5 worm cellular contexts compared by ENCODE assay signal in genomic region chrV:6355412-6355811, ce11.
TF ChIP-seq lines count a peak whose summit lies in the region.

No protein-coding gene starts in this region.

TF ChIP-seq in whole organism, L2 larva, 48 proteins besides CTCF, POLR2A, EP300 and RAD21:
- TF ChIP-seq F13H6.1 (tag; optimal IDR thresholded peaks at IDR 0.05; lab: Kevin White, UChicago) (peak; percentile 82), ztf-11 (tag; optimal IDR thresholded peaks at IDR 0.05; lab: Kevin White, UChicago) (no peak), nhr-21 (tag; optimal IDR thresholded peaks at IDR 0.05; lab: Kevin White, UChicago) (no peak)

TF ChIP-seq in whole organism, L3 larva, 47 proteins besides CTCF, POLR2A, EP300 and RAD21:
- TF ChIP-seq pha-4 (tag; optimal IDR thresholded peaks at IDR 0.05; lab: Kevin White, UChicago), result peak; percentile 7
- TF ChIP-seq fos-1 (tag; optimal IDR thresholded peaks at IDR 0.05; lab: Kevin White, UChicago), result no peak

TF ChIP-seq in whole organism, L4 larva, 104 proteins besides CTCF, POLR2A, EP300 and RAD21:
- TF ChIP-seq egl-43 (GFP tag; IDR thresholded peaks at IDR 0.05; lab: Robert Waterston, UW) (0 out of 2 replicates have a peak, but pooled peaks have one; percentile 9), D1046.2 (GFP tag; IDR thresholded peaks at IDR 0.05; lab: Robert Waterston, UW) (no peak), pha-4 (GFP tag; IDR thresholded peaks at IDR 0.05; lab: Robert Waterston, UW) (no peak), pha-4 (tag; optimal IDR thresholded peaks at IDR 0.05; lab: Kevin White, UChicago) (no peak), ama-1 (optimal IDR thresholded peaks at IDR 0.05; lab: Kevin White, UChicago) (no peak), snpc-1.2 (GFP tag; IDR thresholded peaks at IDR 0.05; lab: Robert Waterston, UW) (no peak), nhr-77 (tag; optimal IDR thresholded peaks at IDR 0.05; lab: Kevin White, UChicago) (no peak), aha-1 (tag; lab: Kevin White, UChicago) (peak; percentile 29), F26F4.8 (GFP tag; conservative IDR thresholded peaks at IDR 0.05; lab: Robert Waterston, UW) (no peak), nhr-11 (tag; optimal IDR thresholded peaks at IDR 0.05; lab: Kevin White, UChicago) (no peak), daf-12 (tag; optimal IDR thresholded peaks at IDR 0.05; lab: Kevin White, UChicago) (no peak), nhr-10 (tag; optimal IDR thresholded peaks at IDR 0.05; lab: Kevin White, UChicago) (no peak), tra-1 (GFP tag; IDR thresholded peaks at IDR 0.05; lab: Robert Waterston, UW) (no peak), snpc-4 (tag; optimal IDR thresholded peaks at IDR 0.05; lab: Kevin White, UChicago) (no peak), lin-1 (GFP tag; IDR thresholded peaks at IDR 0.05; lab: Robert Waterston, UW) (no peak), aly-2 (tag; optimal IDR thresholded peaks at IDR 0.05; lab: Kevin White, UChicago) (no peak), madf-5 (GFP tag; IDR thresholded peaks at IDR 0.05; lab: Robert Waterston, UW) (no peak), ces-1 (GFP tag; optimal IDR thresholded peaks at IDR 0.05; lab: Kevin White, UChicago) (no peak), skn-1 (tag; optimal IDR thresholded peaks at IDR 0.05; lab: Kevin White, UChicago) (no peak), set-16 (GFP tag; IDR thresholded peaks at IDR 0.05; lab: Robert Waterston, UW) (peak; percentile 62), mdl-1 (tag; optimal IDR thresholded peaks at IDR 0.05; lab: Kevin White, UChicago) (no peak), php-3 (GFP tag; IDR thresholded peaks at IDR 0.05; lab: Robert Waterston, UW) (no peak), hlh-11 (tag; optimal IDR thresholded peaks at IDR 0.05; lab: Kevin White, UChicago) (no peak), duxl-1 (tag; optimal IDR thresholded peaks at IDR 0.05; lab: Kevin White, UChicago; ENCODE audit: poor library complexity) (no peak), dmd-6 (GFP tag; IDR thresholded peaks at IDR 0.05; lab: Robert Waterston, UW) (0 out of 2 replicates have a peak, but pooled peaks have one; percentile 1), unc-62 (GFP tag; optimal IDR thresholded peaks at IDR 0.05 in 1 of 2; lab: Kevin White, UChicago) (no peak), unc-62 (tag; optimal IDR thresholded peaks at IDR 0.05; lab: Kevin White, UChicago) (no peak), F10B5.3 (tag; optimal IDR thresholded peaks at IDR 0.05; lab: Kevin White, UChicago) (no peak), lin-29 (GFP tag; IDR thresholded peaks at IDR 0.05; lab: Robert Waterston, UW) (no peak), tag-97 (GFP tag; IDR thresholded peaks at IDR 0.05; lab: Robert Waterston, UW) (no peak), dmd-8 (GFP tag; IDR thresholded peaks at IDR 0.05; lab: Robert Waterston, UW) (no peak)

TF ChIP-seq in whole organism, late embryonic, 69 proteins besides CTCF, POLR2A, EP300 and RAD21:
- no peak for TF ChIP-seq sox-2 (GFP tag; IDR thresholded peaks at IDR 0.05; lab: Robert Waterston, UW)
- peak; percentile 55 for TF ChIP-seq F13H6.1 (tag; optimal IDR thresholded peaks at IDR 0.05; lab: Kevin White, UChicago)
- no peak for TF ChIP-seq Y22D7AL.16 (tag; optimal IDR thresholded peaks at IDR 0.05; lab: Kevin White, UChicago)
- TF ChIP-seq fkh-10 (GFP tag; optimal IDR thresholded peaks at IDR 0.05; lab: Kevin White, UChicago), result no peak
- no peak for TF ChIP-seq sdc-2 (tag; optimal IDR thresholded peaks at IDR 0.05; lab: Kevin White, UChicago)

TF ChIP-seq in whole organism, young adult, 124 proteins besides CTCF, POLR2A, EP300 and RAD21:
- TF ChIP-seq zfh-2 (GFP tag; conservative IDR thresholded peaks at IDR 0.05; lab: Robert Waterston, UW) (peak; percentile 87), nhr-179 (tag; optimal IDR thresholded peaks at IDR 0.05; lab: Kevin White, UChicago) (no peak), dox-1 (GFP tag; IDR thresholded peaks at IDR 0.05; lab: Robert Waterston, UW) (peak; percentile 33; the same call in 1 of the 2 replicates)
